Fruit fly (Drosophila melanogaster) whole organism, embryonic: ENCODE results near the gene Syt1.

Source experiments
- CG10147 ChIP-seq: fragments of 200-800 bp; sonication (Bioruptor generic); optimal IDR thresholded peaks from 2 replicates; lab custom pipeline; 2019; ENCODE audit warnings: missing biosample characterization, mild to moderate bottlenecking, missing genetic modification characterization, moderate library complexity
- CG10321 ChIP-seq: fragments of 200-800 bp; sonication (Bioruptor generic); IDR thresholded peaks from 2 replicates; pipeline ENCODE4 v1.3.6; 2022; ENCODE audit warnings: missing biosample characterization, missing genetic modification characterization
- CG11247 ChIP-seq: fragments of 200-800 bp; sonication (Bioruptor generic); IDR thresholded peaks from 2 replicates; pipeline ENCODE4 v1.3.6; 2022; ENCODE audit warnings: missing biosample characterization, missing genetic modification characterization
- CG14014 ChIP-seq: fragments of 200-800 bp; sonication (Bioruptor generic); IDR thresholded peaks from 2 replicates; pipeline ENCODE4 v1.3.6; 2022; ENCODE audit warnings: missing biosample characterization, missing genetic modification characterization
- CG14710 ChIP-seq: fragments of 200-800 bp; sonication (Bioruptor generic); optimal IDR thresholded peaks from 3 replicates; lab custom pipeline; 2019; ENCODE audit warnings: missing biosample characterization, mild to moderate bottlenecking, missing genetic modification characterization, moderate library complexity
- CG14860 ChIP-seq: fragments of 200-800 bp; sonication (Bioruptor generic); IDR thresholded peaks from 3 replicates; pipeline ENCODE4 v1.3.6; 2022; ENCODE audit warnings: missing biosample characterization, missing genetic modification characterization; ENCODE audit not compliant: partially characterized antibody
- CG14965 ChIP-seq: fragments of 200-800 bp; sonication (Bioruptor generic); optimal IDR thresholded peaks from 2 replicates; lab custom pipeline; 2016; ENCODE audit warnings: missing biosample characterization, missing genetic modification characterization, borderline replicate concordance
- CG15696 ChIP-seq: fragments of 200-800 bp; sonication (Bioruptor generic); optimal IDR thresholded peaks from 2 replicates; lab custom pipeline; 2019; ENCODE audit warnings: missing biosample characterization, mild to moderate bottlenecking, missing genetic modification characterization, moderate library complexity
- CG30431 ChIP-seq: fragments of 200-800 bp; sonication (Bioruptor generic); optimal IDR thresholded peaks from 2 replicates; lab custom pipeline; 2017; ENCODE audit warnings: missing biosample characterization, missing genetic modification characterization
- CG31441 ChIP-seq: fragments of 200-800 bp; sonication (Bioruptor generic); IDR thresholded peaks from 2 replicates; pipeline ENCODE4 v1.3.6; 2022; ENCODE audit warnings: missing biosample characterization, missing genetic modification characterization
- CG32767 ChIP-seq: fragments of 200-800 bp; sonication (Bioruptor generic); IDR thresholded peaks from 2 replicates; pipeline ENCODE4 v1.3.6; 2022; ENCODE audit warnings: missing biosample characterization, missing genetic modification characterization
- CG3726 ChIP-seq: fragments of 200-800 bp; sonication (Bioruptor generic); IDR thresholded peaks from 3 replicates; pipeline ENCODE4, ENCODE4 v1.3.6; 2022; ENCODE audit warnings: missing biosample characterization, missing genetic modification characterization
- CG3847 ChIP-seq: fragments of 200-800 bp; sonication (Bioruptor generic); IDR thresholded peaks from 2 replicates; pipeline ENCODE4 v1.3.6; 2022; ENCODE audit warnings: missing biosample characterization, missing genetic modification characterization
- CG42726 ChIP-seq: fragments of 200-800 bp; sonication (Bioruptor generic); IDR thresholded peaks from 2 replicates; pipeline ENCODE4 v1.3.6; 2022; ENCODE audit warnings: missing biosample characterization, missing genetic modification characterization; ENCODE audit not compliant: partially characterized antibody
- CG6254 ChIP-seq: fragments of 200-800 bp; sonication (Bioruptor generic); optimal IDR thresholded peaks from 3 replicates; lab custom pipeline; 2017; ENCODE audit warnings: mild to moderate bottlenecking, missing biosample characterization, missing genetic modification reagents, missing genetic modification characterization
- CG7928 ChIP-seq: fragments of 200-800 bp; sonication (Bioruptor generic); optimal IDR thresholded peaks from 2 replicates; lab custom pipeline; 2017; ENCODE audit warnings: missing biosample characterization, mild to moderate bottlenecking, missing genetic modification characterization
- CG8290 ChIP-seq, 3 experiments: fragments of 200-800 bp; sonication (Bioruptor generic); optimal IDR thresholded peaks; 2 replicates each; lab custom pipeline; 2016 to 2019; ENCODE audit warnings: missing biosample characterization in 3 of 3, missing genetic modification characterization in 3 of 3, mild to moderate bottlenecking in 2 of 3, moderate library complexity in 1 of 3
- CHES-1-like ChIP-seq: fragments of 200-800 bp; sonication (Bioruptor generic); optimal IDR thresholded peaks from 2 replicates; lab custom pipeline; 2016; ENCODE audit warnings: missing biosample characterization, missing genetic modification characterization
- Camta ChIP-seq: fragments of 200-800 bp; sonication (Bioruptor generic); optimal IDR thresholded peaks from 2 replicates; lab custom pipeline; 2016; ENCODE audit warnings: missing biosample characterization, missing genetic modification characterization
- Dll ChIP-seq: fragments of 200-800 bp; sonication (Bioruptor generic); IDR thresholded peaks from 4 replicates; pipeline ENCODE4 v1.3.6; 2022; ENCODE audit warnings: missing biosample characterization, missing genetic modification characterization; ENCODE audit not compliant: partially characterized antibody
- Doc3 ChIP-seq: fragments of 200-800 bp; sonication (Bioruptor generic); IDR thresholded peaks from 3 replicates; pipeline ENCODE4 v1.3.6; 2022; ENCODE audit warnings: missing biosample characterization, missing genetic modification characterization; ENCODE audit not compliant: partially characterized antibody
- Dref ChIP-seq: fragments of 200-800 bp; sonication (Bioruptor generic); IDR thresholded peaks from 2 replicates; pipeline ENCODE4 v1.3.6; 2022; ENCODE audit warnings: missing biosample characterization, missing genetic modification characterization
- HLH54F ChIP-seq: fragments of 200-800 bp; sonication (Bioruptor generic); optimal IDR thresholded peaks from 3 replicates; lab custom pipeline; 2016; ENCODE audit warnings: missing biosample characterization, missing genetic modification characterization
- HLHmδ ChIP-seq: fragments of 200-800 bp; sonication (Bioruptor generic); optimal IDR thresholded peaks from 2 replicates; lab custom pipeline; 2018; ENCODE audit warnings: missing biosample characterization, mild to moderate bottlenecking, missing genetic modification characterization, moderate library complexity
- Lim3 ChIP-seq: fragments of 200-800 bp; sonication (Bioruptor generic); IDR thresholded peaks from 2 replicates; pipeline ENCODE4 v1.3.6; 2022; ENCODE audit warnings: missing biosample characterization, missing genetic modification characterization
- MBD-R2 ChIP-seq: fragments of 200-800 bp; sonication (Bioruptor generic); IDR thresholded peaks from 2 replicates; pipeline ENCODE4 v1.3.6; 2022; ENCODE audit warnings: missing biosample characterization, missing genetic modification characterization
- Myb ChIP-seq: fragments of 200-800 bp; sonication (Bioruptor generic); optimal IDR thresholded peaks from 2 replicates; lab custom pipeline; 2016; ENCODE audit warnings: missing biosample characterization, missing genetic modification characterization
- Optix ChIP-seq: fragments of 200-800 bp; sonication (Bioruptor generic); IDR thresholded peaks from 3 replicates; pipeline ENCODE4 v1.3.6; 2022; ENCODE audit warnings: missing biosample characterization, missing genetic modification characterization
- Xrp1 ChIP-seq: fragments of 200-800 bp; sonication (Bioruptor generic); IDR thresholded peaks from 2 replicates; pipeline ENCODE4 v1.3.6; 2022; ENCODE audit warnings: missing biosample characterization, missing genetic modification characterization
- ab ChIP-seq: fragments of 200-800 bp; sonication (Bioruptor generic); optimal IDR thresholded peaks from 2 replicates; lab custom pipeline; 2016; ENCODE audit warnings: missing biosample characterization, missing genetic modification characterization
- ap ChIP-seq: fragments of 200-800 bp; sonication (Bioruptor generic); IDR thresholded peaks from 2 replicates; pipeline ENCODE4 v1.3.6; 2022; ENCODE audit warnings: missing biosample characterization, missing genetic modification characterization
- ara ChIP-seq: fragments of 200-800 bp; sonication (Bioruptor generic); IDR thresholded peaks from 2 replicates; pipeline ENCODE4 v1.3.6; 2022; ENCODE audit warnings: missing biosample characterization, missing genetic modification characterization
- ato ChIP-seq: fragments of 200-800 bp; sonication (Bioruptor generic); IDR thresholded peaks from 2 replicates; pipeline ENCODE4 v1.3.6; 2022; ENCODE audit warnings: missing biosample characterization, missing genetic modification characterization; ENCODE audit not compliant: partially characterized antibody
- bigmax ChIP-seq: fragments of 200-800 bp; sonication (Bioruptor generic); optimal IDR thresholded peaks from 2 replicates; lab custom pipeline; 2018; ENCODE audit warnings: missing biosample characterization, mild to moderate bottlenecking, missing genetic modification characterization
- cas ChIP-seq: fragments of 200-800 bp; sonication (Bioruptor generic); IDR thresholded peaks from 2 replicates; pipeline ENCODE4 v1.3.6; 2022; ENCODE audit warnings: missing biosample characterization, missing genetic modification characterization
- cg ChIP-seq: fragments of 200-800 bp; sonication (Bioruptor generic); optimal IDR thresholded peaks from 3 replicates; lab custom pipeline; 2019; ENCODE audit warnings: missing biosample characterization, mild to moderate bottlenecking, missing genetic modification characterization, moderate library complexity
- danr ChIP-seq: fragments of 200-800 bp; sonication (Bioruptor generic); IDR thresholded peaks from 2 replicates; pipeline ENCODE4 v1.3.6; 2022; ENCODE audit warnings: missing biosample characterization, missing genetic modification characterization
- fd3F ChIP-seq: fragments of 200-800 bp; sonication (Bioruptor generic); optimal IDR thresholded peaks from 2 replicates; lab custom pipeline; 2018; ENCODE audit warnings: missing biosample characterization, mild to moderate bottlenecking, missing genetic modification characterization, moderate library complexity
- ftz-f1 ChIP-seq: fragments of 200-800 bp; sonication (Bioruptor generic); optimal IDR thresholded peaks from 2 replicates; lab custom pipeline; 2016; ENCODE audit warnings: missing biosample characterization, missing genetic modification characterization
- gce ChIP-seq: fragments of 200-800 bp; sonication (Bioruptor generic); IDR thresholded peaks from 3 replicates; pipeline ENCODE4 v1.3.6; 2022; ENCODE audit warnings: missing biosample characterization, missing genetic modification characterization
- grau ChIP-seq: fragments of 200-800 bp; optimal IDR thresholded peaks from 3 replicates; lab custom pipeline; 2019; ENCODE audit warnings: missing biosample characterization, mild to moderate bottlenecking, missing genetic modification characterization, moderate library complexity
- grn ChIP-seq: fragments of 200-800 bp; sonication (Bioruptor generic); optimal IDR thresholded peaks from 3 replicates; lab custom pipeline; 2017; ENCODE audit warnings: missing biosample characterization, missing genetic modification characterization
- jigr1 ChIP-seq: fragments of 200-800 bp; sonication (Bioruptor generic); IDR thresholded peaks from 3 replicates; pipeline ENCODE4 v1.3.6; 2022; ENCODE audit warnings: missing biosample characterization, missing genetic modification characterization
- jumu ChIP-seq: fragments of 200-800 bp; sonication (Bioruptor generic); optimal IDR thresholded peaks from 3 replicates; lab custom pipeline; 2016; ENCODE audit warnings: missing biosample characterization, missing genetic modification characterization
- kah ChIP-seq: fragments of 200-800 bp; sonication (Bioruptor generic); optimal IDR thresholded peaks from 2 replicates; lab custom pipeline; 2018; ENCODE audit warnings: missing biosample characterization, mild to moderate bottlenecking, missing genetic modification characterization
- odd ChIP-seq: fragments of 200-800 bp; sonication (Bioruptor generic); optimal IDR thresholded peaks from 2 replicates; lab custom pipeline; 2017; ENCODE audit warnings: missing biosample characterization, mild to moderate bottlenecking, missing genetic modification characterization
- shn ChIP-seq: fragments of 200-800 bp; sonication (Bioruptor generic); optimal IDR thresholded peaks from 3 replicates; lab custom pipeline; 2016; ENCODE audit warnings: missing biosample characterization, missing genetic modification characterization
- sisA ChIP-seq: fragments of 200-800 bp; sonication (Bioruptor generic); IDR thresholded peaks from 2 replicates; pipeline ENCODE4 v1.3.6; 2022; ENCODE audit warnings: missing biosample characterization, missing genetic modification characterization
- tgo ChIP-seq: fragments of 200-800 bp; sonication (Bioruptor generic); IDR thresholded peaks from 3 replicates; pipeline ENCODE4 v1.3.6; 2022; ENCODE audit warnings: missing biosample characterization, missing genetic modification characterization
- tna ChIP-seq: fragments of 200-800 bp; sonication (Bioruptor generic); IDR thresholded peaks from 2 replicates; pipeline ENCODE4 v1.3.6; 2022; ENCODE audit warnings: missing biosample characterization, missing genetic modification characterization; ENCODE audit not compliant: partially characterized antibody
- unc-4 ChIP-seq: fragments of 200-800 bp; sonication (Bioruptor generic); IDR thresholded peaks from 2 replicates; pipeline ENCODE4 v1.3.6; 2022; ENCODE audit warnings: missing biosample characterization, missing genetic modification characterization; ENCODE audit not compliant: partially characterized antibody

Gene Syt1

DNA sequence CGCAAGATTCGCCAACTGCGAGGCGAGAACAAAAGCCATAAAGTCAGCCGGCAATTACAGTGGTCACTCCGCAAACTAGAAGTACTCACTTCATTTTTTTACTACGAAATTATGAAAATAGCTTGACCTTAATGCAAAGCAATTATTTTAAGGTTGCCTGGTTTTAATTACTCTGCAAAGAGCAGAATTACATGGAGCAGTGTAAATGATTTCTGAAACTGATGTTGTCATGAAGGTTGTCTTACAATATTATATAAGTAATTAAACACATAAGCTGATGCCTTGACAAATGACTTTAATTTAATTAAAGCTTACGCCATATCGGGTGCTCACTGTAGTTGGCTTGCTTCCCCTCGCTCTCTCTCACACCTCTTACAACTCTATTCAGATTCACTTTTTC lies 65.6 kb downstream of the Syt1 start (continued):
- TF ChIP-seq fd3F (GFP tag; lab: Kevin White, UChicago) (peak; percentile 45), CG14710 (no peak), CG11247 (GFP tag; lab: Robert Waterston, UW) (no peak; the same call in 1 of the 2 replicates), CG3726 (GFP tag; lab: Robert Waterston, UW) (no peak), CG42726 (GFP tag; lab: Robert Waterston, UW) (no peak), bigmax (GFP tag; lab: Kevin White, UChicago) (no peak), Myb (GFP tag; lab: Kevin White, UChicago) (peak; percentile 34), CG3847 (0 out of 2 replicates have a peak, but pooled peaks have one; percentile 28), unc-4 (GFP tag; lab: Robert Waterston, UW) (no peak), CG6254 (no peak), CG7928 (GFP tag; lab: Kevin White, UChicago) (peak; percentile 37), ab (GFP tag; lab: Kevin White, UChicago) (no peak), tgo (GFP tag; lab: Robert Waterston, UW) (peak; percentile 22; the same call in 2 of the 3 replicates), Doc3 (GFP tag; lab: Robert Waterston, UW) (no peak), CG14014 (GFP tag; lab: Robert Waterston, UW) (peak; percentile 35; the same call in 1 of the 2 replicates), danr (GFP tag; lab: Robert Waterston, UW) (no peak), jumu (GFP tag; lab: Kevin White, UChicago) (no peak), Dref (GFP tag; lab: Robert Waterston, UW) (no peak), CG10147 (GFP tag; lab: Kevin White, UChicago) (peak; percentile 56), CHES-1-like (GFP tag; lab: Kevin White, UChicago) (peak; percentile 50), CG14965 (GFP tag; lab: Kevin White, UChicago) (no peak), HLHmδ (GFP tag; lab: Kevin White, UChicago) (no peak), cg (GFP tag; lab: Kevin White, UChicago) (no peak), odd (GFP tag; lab: Kevin White, UChicago) (no peak), Dll (GFP tag; lab: Robert Waterston, UW) (no peak), ara (GFP tag; lab: Robert Waterston, UW) (no peak), cas (GFP tag; lab: Robert Waterston, UW) (no peak), Optix (GFP tag; lab: Robert Waterston, UW) (no peak), jigr1 (GFP tag; lab: Robert Waterston, UW) (no peak), CG15696 (tag; lab: Kevin White, UChicago) (no peak), CG30431 (GFP tag; lab: Kevin White, UChicago) (no peak), grau (tag; lab: Kevin White, UChicago) (peak; percentile 89), CG32767 (GFP tag; lab: Robert Waterston, UW) (no peak), Lim3 (GFP tag; lab: Robert Waterston, UW) (no peak), kah (GFP tag; lab: Kevin White, UChicago) (no peak), grn (no peak), Xrp1 (GFP tag; lab: Robert Waterston, UW) (no peak), gce (no peak), MBD-R2 (no peak; the same call in 1 of the 2 replicates), HLH54F (GFP tag; lab: Kevin White, UChicago) (peak; percentile 49), CG14860 (GFP tag; lab: Robert Waterston, UW) (no peak), ftz-f1 (GFP tag; lab: Kevin White, UChicago) (no peak), ap (no peak), CG31441 (GFP tag; lab: Robert Waterston, UW) (peak; percentile 42), CG8290 (GFP tag; optimal IDR thresholded peaks at IDR 0.05; lab: Kevin White, UChicago) (no peak), CG8290 (tag; optimal IDR thresholded peaks at IDR 0.05; lab: Kevin White, UChicago) (peak in 1 of 2 experiments; percentile 15), shn (GFP tag; lab: Kevin White, UChicago) (peak; percentile 1), CG10321 (GFP tag; lab: Robert Waterston, UW) (no peak), Camta (GFP tag; lab: Kevin White, UChicago) (no peak), sisA (GFP tag; lab: Robert Waterston, UW) (no peak), ato (GFP tag; lab: Robert Waterston, UW) (no peak), tna (GFP tag; lab: Robert Waterston, UW) (no peak)
